Fruit fly (Drosophila melanogaster) whole organism, embryonic: ENCODE results near the gene Tace.

Experiments
- Adf1 ChIP-seq: fragments of 200-800 bp; sonication (Bioruptor generic); IDR thresholded peaks from 2 replicates; pipeline ENCODE4 v1.3.6; 2022; ENCODE audit warnings: missing biosample characterization, missing genetic modification characterization
- Aef1 ChIP-seq: fragments of 200-800 bp; sonication (Bioruptor generic); IDR thresholded peaks from 3 replicates; pipeline ENCODE4 v1.3.6; 2022; ENCODE audit warnings: missing biosample characterization, missing genetic modification characterization
- CG10147 ChIP-seq: fragments of 200-800 bp; sonication (Bioruptor generic); optimal IDR thresholded peaks from 2 replicates; lab custom pipeline; 2019; ENCODE audit warnings: missing biosample characterization, mild to moderate bottlenecking, missing genetic modification characterization, moderate library complexity
- CG1024 ChIP-seq: fragments of 200-800 bp; sonication (Bioruptor generic); IDR thresholded peaks from 2 replicates; pipeline ENCODE4 v1.3.6; 2022; ENCODE audit warnings: missing biosample characterization, missing genetic modification characterization
- CG11093 ChIP-seq: fragments of 200-800 bp; sonication (Bioruptor generic); IDR thresholded peaks from 3 replicates; pipeline ENCODE4 v1.3.6; 2022; ENCODE audit warnings: missing biosample characterization, missing genetic modification characterization
- CG11723 ChIP-seq: fragments of 200-800 bp; sonication (Bioruptor generic); optimal IDR thresholded peaks from 2 replicates; lab custom pipeline; 2017; ENCODE audit warnings: missing biosample characterization, mild to moderate bottlenecking, missing genetic modification characterization
- CG13296 ChIP-seq: fragments of 200-800 bp; sonication (Bioruptor generic); optimal IDR thresholded peaks from 3 replicates; lab custom pipeline; 2018; ENCODE audit warnings: missing biosample characterization, mild to moderate bottlenecking, missing genetic modification characterization
- CG1603 ChIP-seq: fragments of 200-800 bp; sonication (Bioruptor generic); optimal IDR thresholded peaks from 2 replicates; lab custom pipeline; 2019; ENCODE audit warnings: missing biosample characterization, mild to moderate bottlenecking, missing genetic modification characterization, moderate library complexity
- CG1647 ChIP-seq: fragments of 200-800 bp; sonication (Bioruptor generic); optimal IDR thresholded peaks from 3 replicates; lab custom pipeline; 2016; ENCODE audit warnings: missing biosample characterization, missing genetic modification characterization
- CG17802 ChIP-seq: fragments of 200-800 bp; sonication (Bioruptor generic); optimal IDR thresholded peaks from 2 replicates; lab custom pipeline; 2018; ENCODE audit warnings: missing biosample characterization, mild to moderate bottlenecking, missing genetic modification characterization, moderate library complexity
- CG4328 ChIP-seq: fragments of 200-800 bp; sonication (Bioruptor generic); optimal IDR thresholded peaks from 3 replicates; lab custom pipeline; 2017; ENCODE audit warnings: missing biosample characterization, missing genetic modification reagents, missing genetic modification characterization
- CG5245 ChIP-seq: fragments of 200-800 bp; sonication (Bioruptor generic); optimal IDR thresholded peaks from 3 replicates; lab custom pipeline; 2016; ENCODE audit warnings: missing biosample characterization, missing genetic modification characterization
- CG6254 ChIP-seq: fragments of 200-800 bp; sonication (Bioruptor generic); optimal IDR thresholded peaks from 3 replicates; lab custom pipeline; 2017; ENCODE audit warnings: mild to moderate bottlenecking, missing biosample characterization, missing genetic modification reagents, missing genetic modification characterization
- CG6854 ChIP-seq: fragments of 200-800 bp; sonication (Bioruptor generic); optimal IDR thresholded peaks from 3 replicates; lab custom pipeline; 2017; ENCODE audit warnings: missing biosample characterization, mild to moderate bottlenecking, missing genetic modification characterization
- CG7987 ChIP-seq: fragments of 200-800 bp; sonication (Bioruptor generic); optimal IDR thresholded peaks from 2 replicates; lab custom pipeline; 2018; ENCODE audit warnings: missing biosample characterization, mild to moderate bottlenecking, missing genetic modification characterization, moderate library complexity
- CG9437 ChIP-seq: fragments of 200-800 bp; sonication (Bioruptor generic); optimal IDR thresholded peaks from 2 replicates; lab custom pipeline; 2018; ENCODE audit warnings: missing biosample characterization, mild to moderate bottlenecking, missing genetic modification characterization
- CHES-1-like ChIP-seq: fragments of 200-800 bp; sonication (Bioruptor generic); optimal IDR thresholded peaks from 2 replicates; lab custom pipeline; 2016; ENCODE audit warnings: missing biosample characterization, missing genetic modification characterization
- CkIIα-i1 ChIP-seq: fragments of 200-800 bp; sonication (Bioruptor generic); IDR thresholded peaks from 2 replicates; pipeline ENCODE4 v1.3.6; 2022; ENCODE audit warnings: missing biosample characterization, missing genetic modification characterization
- CrebB ChIP-seq: fragments of 200-800 bp; sonication (Bioruptor generic); optimal IDR thresholded peaks from 3 replicates; lab custom pipeline; 2018; ENCODE audit warnings: missing biosample characterization, mild to moderate bottlenecking, missing genetic modification characterization
- Dad ChIP-seq: fragments of 200-800 bp; sonication (Bioruptor generic); optimal IDR thresholded peaks from 3 replicates; lab custom pipeline; 2016; ENCODE audit warnings: missing biosample characterization, missing genetic modification characterization
- Gsc ChIP-seq: fragments of 200-800 bp; sonication (Bioruptor generic); IDR thresholded peaks from 2 replicates; pipeline ENCODE4 v1.3.6; 2022; ENCODE audit warnings: missing biosample characterization, missing genetic modification characterization
- HLH4C ChIP-seq: fragments of 200-800 bp; sonication (Bioruptor generic); IDR thresholded peaks from 3 replicates; pipeline ENCODE4 v1.3.6; 2022; ENCODE audit warnings: missing biosample characterization, missing genetic modification characterization; ENCODE audit not compliant: partially characterized antibody
- Mrtf ChIP-seq: fragments of 200-800 bp; sonication (Bioruptor generic); IDR thresholded peaks from 3 replicates; pipeline ENCODE4 v1.3.6; 2022; ENCODE audit warnings: missing biosample characterization, missing genetic modification characterization
- Opbp ChIP-seq: fragments of 200-800 bp; sonication (Bioruptor generic); IDR thresholded peaks from 3 replicates; pipeline ENCODE4 v1.3.6; 2022; ENCODE audit warnings: missing biosample characterization, missing genetic modification characterization; ENCODE audit not compliant: partially characterized antibody
- Sox102F ChIP-seq: fragments of 200-800 bp; sonication (Bioruptor generic); optimal IDR thresholded peaks from 2 replicates; lab custom pipeline; 2018; ENCODE audit warnings: missing biosample characterization, mild to moderate bottlenecking, missing genetic modification characterization, moderate library complexity
- Stat92E ChIP-seq, 3 experiments: fragments of >200 bp in 2 of 3; fragments of 200-800 bp in 1 of 3; sonication (Bioruptor generic) in 1 of 3; optimal IDR thresholded peaks; 2 replicates each; lab custom pipeline; 2017 to 2019; ENCODE audit warnings: missing biosample characterization in 3 of 3, missing genetic modification characterization in 3 of 3, mild to moderate bottlenecking in 1 of 3, moderate library complexity in 1 of 3
- YL-1 ChIP-seq: fragments of 200-800 bp; sonication (Bioruptor generic); optimal IDR thresholded peaks from 3 replicates; lab custom pipeline; 2017; ENCODE audit warnings: missing biosample characterization, mild to moderate bottlenecking, missing genetic modification characterization
- btn ChIP-seq: fragments of 200-800 bp; sonication (Bioruptor generic); optimal IDR thresholded peaks from 2 replicates; lab custom pipeline; 2016; ENCODE audit warnings: missing biosample characterization, missing genetic modification characterization
- caup ChIP-seq: fragments of 200-800 bp; sonication (Bioruptor generic); optimal IDR thresholded peaks from 3 replicates; lab custom pipeline; 2017; ENCODE audit warnings: missing biosample characterization, mild to moderate bottlenecking, missing genetic modification characterization, moderate library complexity; ENCODE audit not compliant: severe bottlenecking
- crp ChIP-seq, 2 experiments: fragments of 200-800 bp; sonication (Bioruptor generic); optimal IDR thresholded peaks; 2 replicates in 1 of 2; 3 replicates in 1 of 2; lab custom pipeline; 2017; ENCODE audit warnings: missing biosample characterization in 2 of 2, missing genetic modification characterization in 2 of 2, mild to moderate bottlenecking in 1 of 2, moderate library complexity in 1 of 2
- emc ChIP-seq: fragments of 200-800 bp; sonication (Bioruptor generic); optimal IDR thresholded peaks from 2 replicates; lab custom pipeline; 2016; ENCODE audit warnings: missing biosample characterization, missing genetic modification characterization
- ems ChIP-seq: fragments of 200-800 bp; sonication (Bioruptor generic); optimal IDR thresholded peaks from 3 replicates; lab custom pipeline; 2016; ENCODE audit warnings: missing biosample characterization, missing genetic modification characterization
- fd3F ChIP-seq: fragments of 200-800 bp; sonication (Bioruptor generic); optimal IDR thresholded peaks from 2 replicates; lab custom pipeline; 2018; ENCODE audit warnings: missing biosample characterization, mild to moderate bottlenecking, missing genetic modification characterization, moderate library complexity
- fru ChIP-seq: fragments of >200 bp; optimal IDR thresholded peaks from 2 replicates; lab custom pipeline; 2017
- gce ChIP-seq: fragments of 200-800 bp; sonication (Bioruptor generic); IDR thresholded peaks from 3 replicates; pipeline ENCODE4 v1.3.6; 2022; ENCODE audit warnings: missing biosample characterization, missing genetic modification characterization
- gcm2 ChIP-seq: fragments of 200-800 bp; sonication (Bioruptor generic); optimal IDR thresholded peaks from 2 replicates; lab custom pipeline; 2016; ENCODE audit warnings: missing biosample characterization, missing genetic modification characterization
- grn ChIP-seq: fragments of 200-800 bp; sonication (Bioruptor generic); optimal IDR thresholded peaks from 3 replicates; lab custom pipeline; 2017; ENCODE audit warnings: missing biosample characterization, missing genetic modification characterization
- kah ChIP-seq: fragments of 200-800 bp; sonication (Bioruptor generic); optimal IDR thresholded peaks from 2 replicates; lab custom pipeline; 2018; ENCODE audit warnings: missing biosample characterization, mild to moderate bottlenecking, missing genetic modification characterization
- klu ChIP-seq: fragments of 200-800 bp; sonication (Bioruptor generic); IDR thresholded peaks from 2 replicates; pipeline ENCODE4 v1.3.6; 2022; ENCODE audit warnings: missing biosample characterization, missing genetic modification characterization
- kni ChIP-seq: fragments of 200-800 bp; sonication (Bioruptor generic); optimal IDR thresholded peaks from 3 replicates; lab custom pipeline; 2017; ENCODE audit warnings: mild to moderate bottlenecking, missing biosample characterization, missing genetic modification reagents, missing genetic modification characterization
- mirr ChIP-seq: fragments of 200-800 bp; sonication (Bioruptor generic); optimal IDR thresholded peaks from 3 replicates; lab custom pipeline; 2018; ENCODE audit warnings: missing biosample characterization, mild to moderate bottlenecking, missing genetic modification characterization
- org-1 ChIP-seq: fragments of 200-800 bp; sonication (Bioruptor generic); optimal IDR thresholded peaks from 2 replicates; lab custom pipeline; 2017; ENCODE audit warnings: missing biosample characterization, missing genetic modification characterization
- otp ChIP-seq: fragments of 200-800 bp; sonication (Bioruptor generic); IDR thresholded peaks from 3 replicates; pipeline ENCODE4, ENCODE4 v1.3.6; 2022; ENCODE audit warnings: missing biosample characterization, missing genetic modification characterization
- pfk ChIP-seq: fragments of 200-800 bp; sonication (Bioruptor generic); optimal IDR thresholded peaks from 2 replicates; lab custom pipeline; 2018; ENCODE audit warnings: missing biosample characterization, mild to moderate bottlenecking, missing genetic modification characterization, moderate library complexity
- pros ChIP-seq: fragments of 200-800 bp; sonication (Bioruptor generic); optimal IDR thresholded peaks from 3 replicates; lab custom pipeline; 2019; ENCODE audit warnings: missing biosample characterization, mild to moderate bottlenecking, missing genetic modification characterization, moderate library complexity
- row ChIP-seq: fragments of 200-800 bp; sonication (Bioruptor generic); IDR thresholded peaks from 3 replicates; pipeline ENCODE4 v1.3.6; 2022; ENCODE audit warnings: missing biosample characterization, missing genetic modification characterization
- tin ChIP-seq: fragments of 200-800 bp; sonication (Bioruptor generic); optimal IDR thresholded peaks from 3 replicates; lab custom pipeline; 2016; ENCODE audit warnings: missing biosample characterization, missing genetic modification characterization
- twi ChIP-seq: fragments of 200-800 bp; optimal IDR thresholded peaks from 2 replicates; lab custom pipeline; 2019; ENCODE audit warnings: missing biosample characterization, mild to moderate bottlenecking, missing genetic modification characterization, moderate library complexity
- vvl ChIP-seq: fragments of 200-800 bp; sonication (Bioruptor generic); IDR thresholded peaks from 2 replicates; pipeline ENCODE4 v1.3.6; 2022; ENCODE audit warnings: missing biosample characterization, missing genetic modification characterization
- wdn ChIP-seq: fragments of 200-800 bp; sonication (Bioruptor generic); IDR thresholded peaks from 2 replicates; pipeline ENCODE4 v1.3.6; 2022; ENCODE audit warnings: missing biosample characterization, missing genetic modification characterization

Tace gene

DNA sequence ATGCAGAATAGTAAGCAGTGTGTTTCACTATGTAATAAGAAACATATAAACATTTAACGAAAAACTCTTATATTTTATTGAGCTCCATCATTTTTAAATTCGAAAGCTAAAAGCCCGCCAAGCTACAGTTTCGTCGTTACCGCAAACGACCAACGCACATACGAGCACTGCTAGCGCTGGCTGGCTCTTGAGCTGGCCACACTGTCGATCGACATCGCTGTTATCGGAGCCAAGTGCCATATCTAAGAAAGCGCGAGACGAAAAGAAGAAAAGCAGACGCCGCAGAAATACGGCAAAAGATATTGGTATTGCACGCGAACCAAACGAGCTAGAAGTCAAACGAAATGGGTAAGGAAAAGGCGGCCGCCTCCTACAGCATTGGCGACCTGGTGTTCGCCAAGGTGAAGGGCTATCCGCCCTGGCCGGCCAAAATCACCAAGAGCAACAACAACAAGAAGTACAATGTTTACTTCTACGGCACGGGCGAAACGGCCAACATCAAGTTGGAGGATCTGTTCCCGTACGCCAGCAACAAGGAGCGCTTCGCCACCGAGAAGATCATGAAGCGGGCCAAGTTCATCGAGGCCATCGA lies 52.2 kb downstream of the Tace start, which contains the start of gene Jasper (continued):
- no peak for TF ChIP-seq klu (GFP tag; lab: Robert Waterston, UW)
- TF ChIP-seq CHES-1-like (GFP tag; lab: Kevin White, UChicago), result peak; percentile 79
- TF ChIP-seq Adf1 (GFP tag; lab: Robert Waterston, UW), result peak; percentile 20; the same call in 1 of the 2 replicates
- no peak for TF ChIP-seq CG13296 (GFP tag; lab: Kevin White, UChicago)
- TF ChIP-seq CG4328 (GFP tag; lab: Kevin White, UChicago), result no peak
- no peak for TF ChIP-seq CG7987 (GFP tag; lab: Kevin White, UChicago)
- no peak for TF ChIP-seq ems (GFP tag; lab: Kevin White, UChicago)
- no peak for TF ChIP-seq kni (GFP tag; lab: Kevin White, UChicago)
- TF ChIP-seq Mrtf (GFP tag; lab: Robert Waterston, UW), result no peak
- TF ChIP-seq Opbp (GFP tag; lab: Robert Waterston, UW), result peak; percentile 68; the same call in 2 of the 3 replicates
- no peak for TF ChIP-seq emc (GFP tag; lab: Kevin White, UChicago)
- no peak for TF ChIP-seq mirr (GFP tag; lab: Kevin White, UChicago)
- TF ChIP-seq Stat92E (GFP tag; optimal IDR thresholded peaks at IDR 0.05; lab: Kevin White, UChicago), result peak in 1 of 3 experiments; percentile 21
- TF ChIP-seq pros (GFP tag; lab: Kevin White, UChicago), result no peak
- TF ChIP-seq otp (GFP tag; lab: Robert Waterston, UW), result no peak
- TF ChIP-seq Aef1 (GFP tag; lab: Robert Waterston, UW), result no peak
- no peak for TF ChIP-seq Sox102F (GFP tag; lab: Kevin White, UChicago)
- TF ChIP-seq CG6254 (GFP tag; lab: Kevin White, UChicago), result peak; percentile 71
- TF ChIP-seq grn (GFP tag; lab: Kevin White, UChicago), result no peak
- TF ChIP-seq vvl (GFP tag; lab: Robert Waterston, UW), result peak; percentile 13; the same call in 1 of the 2 replicates
- peak; percentile 24 for TF ChIP-seq CG1647 (GFP tag; lab: Kevin White, UChicago)
- peak; percentile 1 for TF ChIP-seq Dad
- TF ChIP-seq org-1 (GFP tag; lab: Kevin White, UChicago), result no peak
- TF ChIP-seq YL-1 (GFP tag; lab: Kevin White, UChicago), result peak; percentile 71
- no peak for TF ChIP-seq CG1024 (GFP tag; lab: Robert Waterston, UW)
- no peak for TF ChIP-seq twi
- TF ChIP-seq CG6854, result no peak
- no peak for TF ChIP-seq tin (GFP tag; lab: Kevin White, UChicago)
- TF ChIP-seq btn, result no peak
- TF ChIP-seq CrebB, result no peak
- TF ChIP-seq pfk (GFP tag; lab: Kevin White, UChicago), result peak; percentile 16
- no peak for TF ChIP-seq CkIIα-i1 (GFP tag; lab: Robert Waterston, UW)
- TF ChIP-seq crp (GFP tag; optimal IDR thresholded peaks at IDR 0.05; lab: Kevin White, UChicago), result no peak
- no peak for TF ChIP-seq CG17802 (tag; lab: Kevin White, UChicago)
- no peak for TF ChIP-seq HLH4C
- no peak for TF ChIP-seq CG5245 (GFP tag; lab: Kevin White, UChicago)
- TF ChIP-seq CG11093 (GFP tag; lab: Robert Waterston, UW), result no peak
- TF ChIP-seq gcm2, result no peak
- no peak for TF ChIP-seq caup
- peak; percentile 94 for TF ChIP-seq CG1603 (tag; lab: Kevin White, UChicago)
- TF ChIP-seq kah (GFP tag; lab: Kevin White, UChicago), result no peak
- no peak for TF ChIP-seq wdn (GFP tag; lab: Robert Waterston, UW)
- no peak for TF ChIP-seq gce (GFP tag; lab: Robert Waterston, UW)
- no peak for TF ChIP-seq fru (lab: Kevin White, UChicago)
- TF ChIP-seq CG11723, result no peak
- no peak for TF ChIP-seq fd3F (GFP tag; lab: Kevin White, UChicago)
- TF ChIP-seq CG10147 (GFP tag; lab: Kevin White, UChicago), result no peak
- no peak for TF ChIP-seq CG9437 (GFP tag; lab: Kevin White, UChicago)
- TF ChIP-seq Gsc (GFP tag; lab: Robert Waterston, UW), result no peak
- peak; percentile 42; the same call in 1 of the 3 replicates for TF ChIP-seq row (GFP tag; lab: Robert Waterston, UW)
